Worm (Caenorhabditis elegans) whole organism, midembryonic: ENCODE measurements around the gene C04E6.5.

ENCODE experiments used
- T22C8.4 ChIP-seq: fragments of 200-800 bp; sonication (Bioruptor generic); IDR thresholded peaks from 2 replicates; pipeline ENCODE4 v1.3.6; 2022; ENCODE audit warnings: missing genetic modification characterization, missing compliant biosample characterization
- cog-1 ChIP-seq: sonication (generic microtip); optimal IDR thresholded peaks from 2 replicates; lab custom pipeline; 2016; ENCODE audit warnings: missing genetic modification characterization, missing compliant biosample characterization
- flt-1 ChIP-seq: fragments of 200-800 bp; sonication (Bioruptor generic); IDR thresholded peaks from 2 replicates; pipeline ENCODE4 v1.3.6; 2022; ENCODE audit warnings: missing genetic modification characterization, missing compliant biosample characterization
- klf-2 ChIP-seq: fragments of 200-800 bp; sonication (Bioruptor generic); conservative IDR thresholded peaks from 2 replicates; pipeline ENCODE4 v1.3.6; 2022; ENCODE audit warnings: missing genetic modification reagents, missing genetic modification characterization, missing compliant biosample characterization
- med-1 ChIP-seq: sonication (generic microtip); optimal IDR thresholded peaks from 2 replicates; lab custom pipeline; 2017; ENCODE audit warnings: missing genetic modification characterization, mild to moderate bottlenecking, missing compliant biosample characterization, antibody characterized with exemption, missing genetic modification reagents; ENCODE audit not compliant: insufficient read depth
- ref-1 ChIP-seq: fragments of 200-800 bp; sonication (Bioruptor generic); conservative IDR thresholded peaks from 2 replicates; pipeline ENCODE4 v1.3.6; 2022; ENCODE audit warnings: missing genetic modification reagents, missing genetic modification characterization, missing compliant biosample characterization
- tab-1 ChIP-seq: fragments of 200-800 bp; sonication (Bioruptor generic); IDR thresholded peaks from 2 replicates; pipeline ENCODE4 v1.3.6; 2022; ENCODE audit warnings: missing genetic modification characterization, missing compliant biosample characterization
- ztf-23 ChIP-seq: fragments of 200-800 bp; sonication (Bioruptor generic); IDR thresholded peaks from 2 replicates; pipeline ENCODE4 v1.3.6; 2022; ENCODE audit warnings: missing genetic modification reagents, missing genetic modification characterization, missing compliant biosample characterization
- ztf-29 ChIP-seq: fragments of 200-800 bp; sonication (Bioruptor generic); IDR thresholded peaks from 2 replicates; pipeline ENCODE4 v1.3.6; 2022; ENCODE audit warnings: missing genetic modification reagents, missing genetic modification characterization, missing compliant biosample characterization

Gene C04E6.5

ce11 chrV:5883735-5884134 lies 18.2 kb upstream of the C04E6.5 start, which contains the start of gene C04E6.8:
Gene C04E6.8 (minus strand): TSS chrV:5883835.
- TF ChIP-seq flt-1 (GFP tag; lab: Robert Waterston, UW) (no peak), ztf-23 (GFP tag; lab: Robert Waterston, UW) (no peak), ztf-29 (GFP tag; lab: Robert Waterston, UW) (no peak), med-1 (GFP tag; lab: Kevin White, UChicago) (no peak), cog-1 (tag; lab: Kevin White, UChicago) (no peak), klf-2 (GFP tag; lab: Robert Waterston, UW) (no peak), ref-1 (GFP tag; lab: Robert Waterston, UW) (no peak), T22C8.4 (GFP tag; lab: Robert Waterston, UW) (no peak), tab-1 (GFP tag; lab: Robert Waterston, UW) (no peak)

- TF ChIP-seq ref-1 (GFP tag; lab: Robert Waterston, UW) = no peak
- no peak for TF ChIP-seq tab-1 (GFP tag; lab: Robert Waterston, UW)
- no peak for TF ChIP-seq klf-2 (GFP tag; lab: Robert Waterston, UW)
- TF ChIP-seq flt-1 (GFP tag; lab: Robert Waterston, UW) = no peak
- TF ChIP-seq ztf-23 (GFP tag; lab: Robert Waterston, UW) = no peak
- TF ChIP-seq T22C8.4 (GFP tag; lab: Robert Waterston, UW) = no peak
- no peak for TF ChIP-seq cog-1 (tag; lab: Kevin White, UChicago)
- no peak for TF ChIP-seq ztf-29 (GFP tag; lab: Robert Waterston, UW)
- no peak for TF ChIP-seq med-1 (GFP tag; lab: Kevin White, UChicago)
Observed at ce11 chrV:5888820-5889219, 13.1 kb upstream of the C04E6.5 start.

ce11 chrV:5891204-5891603 lies 10.7 kb upstream of the C04E6.5 start:
- TF ChIP-seq flt-1 (GFP tag; lab: Robert Waterston, UW) (no peak), ztf-23 (GFP tag; lab: Robert Waterston, UW) (no peak), ref-1 (GFP tag; lab: Robert Waterston, UW) (no peak), med-1 (GFP tag; lab: Kevin White, UChicago) (no peak), cog-1 (tag; lab: Kevin White, UChicago) (no peak), ztf-29 (GFP tag; lab: Robert Waterston, UW) (no peak), klf-2 (GFP tag; lab: Robert Waterston, UW) (no peak), T22C8.4 (GFP tag; lab: Robert Waterston, UW) (no peak), tab-1 (GFP tag; lab: Robert Waterston, UW) (no peak)

- TF ChIP-seq ztf-29 (GFP tag; lab: Robert Waterston, UW) (no peak), ref-1 (GFP tag; lab: Robert Waterston, UW) (no peak), flt-1 (GFP tag; lab: Robert Waterston, UW) (no peak), cog-1 (tag; lab: Kevin White, UChicago) (no peak), ztf-23 (GFP tag; lab: Robert Waterston, UW) (no peak), med-1 (GFP tag; lab: Kevin White, UChicago) (no peak), klf-2 (GFP tag; lab: Robert Waterston, UW) (no peak), tab-1 (GFP tag; lab: Robert Waterston, UW) (no peak), T22C8.4 (GFP tag; lab: Robert Waterston, UW) (no peak)
Observed at ce11 chrV:5893015-5893414, 8.9 kb upstream of the C04E6.5 start, which contains the start of gene C04E6.7. Gene C04E6.7 (plus strand): TSS chrV:5893315.

- no peak for TF ChIP-seq klf-2 (GFP tag; lab: Robert Waterston, UW)
- no peak for TF ChIP-seq T22C8.4 (GFP tag; lab: Robert Waterston, UW)
- no peak for TF ChIP-seq ref-1 (GFP tag; lab: Robert Waterston, UW)
- TF ChIP-seq ztf-23 (GFP tag; lab: Robert Waterston, UW) = no peak
- no peak for TF ChIP-seq ztf-29 (GFP tag; lab: Robert Waterston, UW)
- no peak for TF ChIP-seq med-1 (GFP tag; lab: Kevin White, UChicago)
- no peak for TF ChIP-seq cog-1 (tag; lab: Kevin White, UChicago)
- no peak for TF ChIP-seq flt-1 (GFP tag; lab: Robert Waterston, UW)
- TF ChIP-seq tab-1 (GFP tag; lab: Robert Waterston, UW) = no peak
Observed at ce11 chrV:5895021-5895420, 6.9 kb upstream of the C04E6.5 start, which contains the start of gene grd-9. Gene grd-9 (plus strand): TSS chrV:5895321.

ce11 chrV:5899940-5900339 lies 2.0 kb upstream of the C04E6.5 start, which contains the start of gene srd-16:
Gene srd-16 (minus strand): TSS chrV:5900040.
- no peak for TF ChIP-seq tab-1 (GFP tag; lab: Robert Waterston, UW)
- no peak for TF ChIP-seq med-1 (GFP tag; lab: Kevin White, UChicago)
- no peak for TF ChIP-seq ztf-29 (GFP tag; lab: Robert Waterston, UW)
- no peak for TF ChIP-seq cog-1 (tag; lab: Kevin White, UChicago)
- TF ChIP-seq ztf-23 (GFP tag; lab: Robert Waterston, UW) = no peak
- TF ChIP-seq T22C8.4 (GFP tag; lab: Robert Waterston, UW) = no peak
- TF ChIP-seq ref-1 (GFP tag; lab: Robert Waterston, UW) = no peak
- no peak for TF ChIP-seq klf-2 (GFP tag; lab: Robert Waterston, UW)
- no peak for TF ChIP-seq flt-1 (GFP tag; lab: Robert Waterston, UW)

- TF ChIP-seq tab-1 (GFP tag; lab: Robert Waterston, UW) = no peak
- no peak for TF ChIP-seq ref-1 (GFP tag; lab: Robert Waterston, UW)
- TF ChIP-seq ztf-29 (GFP tag; lab: Robert Waterston, UW) = no peak
- TF ChIP-seq flt-1 (GFP tag; lab: Robert Waterston, UW) = no peak
- no peak for TF ChIP-seq T22C8.4 (GFP tag; lab: Robert Waterston, UW)
Observed at ce11 chrV:5906252-5906651, 4.3 kb downstream of the C04E6.5 start, which contains the start of gene srd-15. Gene srd-15 (minus strand): TSS chrV:5906352.

- TF ChIP-seq klf-2 (GFP tag; lab: Robert Waterston, UW) (no peak), ztf-29 (GFP tag; lab: Robert Waterston, UW) (no peak), med-1 (GFP tag; lab: Kevin White, UChicago) (no peak), flt-1 (GFP tag; lab: Robert Waterston, UW) (no peak), ref-1 (GFP tag; lab: Robert Waterston, UW) (no peak), cog-1 (tag; lab: Kevin White, UChicago) (no peak), ztf-23 (GFP tag; lab: Robert Waterston, UW) (no peak), tab-1 (GFP tag; lab: Robert Waterston, UW) (no peak), T22C8.4 (GFP tag; lab: Robert Waterston, UW) (no peak)
Observed at ce11 chrV:5907090-5907489, 5.2 kb downstream of the C04E6.5 start, which contains the start of gene C04E6.4. Gene C04E6.4 (plus strand): TSS chrV:5907390.
